Worm (Caenorhabditis elegans) whole organism, young adult: Measurements from ENCODE around the gene cdf-2.
A peak's percentile ranks its signal among the peaks of the same experiment; 100 is the strongest.

Experiments used
- C06A6.2 ChIP-seq: fragments of 200-800 bp; sonication (Bioruptor generic); conservative IDR thresholded peaks from 2 replicates; pipeline ENCODE4 v1.3.6; 2022; ENCODE audit warnings: missing genetic modification characterization, missing compliant biosample characterization
- F10E7.11 ChIP-seq: sonication (generic microtip); optimal IDR thresholded peaks from 2 replicates; lab custom pipeline; 2017; ENCODE audit warnings: mild to moderate bottlenecking, missing genetic modification characterization, moderate library complexity, missing compliant biosample characterization
- F37B4.10 ChIP-seq: fragments of 200-800 bp; sonication (Bioruptor generic); IDR thresholded peaks from 2 replicates; pipeline ENCODE4 v1.3.6; 2022; ENCODE audit warnings: missing genetic modification characterization, missing compliant biosample characterization
- F49E8.2 ChIP-seq: sonication (generic microtip); optimal IDR thresholded peaks from 3 replicates; lab custom pipeline; 2017; ENCODE audit warnings: missing genetic modification characterization, mild to moderate bottlenecking, missing compliant biosample characterization, antibody characterized with exemption, moderate library complexity; ENCODE audit not compliant: insufficient read depth
- F57C9.4 ChIP-seq: sonication (generic microtip); optimal IDR thresholded peaks from 2 replicates; lab custom pipeline; 2017; ENCODE audit warnings: mild to moderate bottlenecking, missing genetic modification characterization, missing compliant biosample characterization
- T07F8.4 ChIP-seq: sonication (generic microtip); optimal IDR thresholded peaks from 2 replicates; lab custom pipeline; 2016; ENCODE audit warnings: mild to moderate bottlenecking, missing genetic modification characterization, moderate library complexity, missing compliant biosample characterization
- Y56A3A.18 ChIP-seq: fragments of 200-800 bp; sonication (Bioruptor generic); IDR thresholded peaks from 2 replicates; pipeline ENCODE4 v1.3.6; 2022; ENCODE audit warnings: missing genetic modification reagents, missing genetic modification characterization, missing compliant biosample characterization
- Y95B8A.8 ChIP-seq: fragments of 200-800 bp; sonication (Bioruptor generic); IDR thresholded peaks from 2 replicates; pipeline ENCODE4 v1.3.6; 2022; ENCODE audit warnings: missing genetic modification reagents, missing genetic modification characterization, missing compliant biosample characterization
- akir-1 ChIP-seq: fragments of 200-800 bp; sonication (Bioruptor generic); optimal IDR thresholded peaks from 2 replicates; lab custom pipeline; 2018; ENCODE audit warnings: mild to moderate bottlenecking, missing genetic modification characterization, moderate library complexity, missing compliant biosample characterization
- aptf-2 ChIP-seq: fragments of 200-800 bp; sonication (Bioruptor generic); conservative IDR thresholded peaks from 2 replicates; pipeline ENCODE4 v1.3.6; 2022; ENCODE audit warnings: missing genetic modification reagents, missing genetic modification characterization, missing compliant biosample characterization
- athp-1 ChIP-seq: sonication (generic microtip); optimal IDR thresholded peaks from 2 replicates; lab custom pipeline; 2017; ENCODE audit warnings: mild to moderate bottlenecking, missing genetic modification characterization, missing compliant biosample characterization
- cebp-1 ChIP-seq, 2 experiments: fragments of 200-800 bp in 1 of 2; sonication (Bioruptor generic) in 1 of 2; sonication (generic microtip) in 1 of 2; IDR thresholded peaks in 1 of 2; optimal IDR thresholded peaks in 1 of 2; 2 replicates each; pipeline versions ENCODE4 v1.3.6 to Lab custom; 2017 to 2022; ENCODE audit warnings: missing compliant biosample characterization in 2 of 2, missing genetic modification characterization in 2 of 2, mild to moderate bottlenecking in 1 of 2, missing genetic modification reagents in 1 of 2, moderate library complexity in 1 of 2
- cebp-2 ChIP-seq: fragments of 200-800 bp; sonication (Bioruptor generic); IDR thresholded peaks from 2 replicates; pipeline ENCODE4 v1.3.6; 2022; ENCODE audit warnings: missing genetic modification characterization, missing compliant biosample characterization
- dox-1 ChIP-seq: fragments of 200-800 bp; sonication (Bioruptor generic); IDR thresholded peaks from 2 replicates; pipeline ENCODE4 v1.3.6; 2022; ENCODE audit warnings: missing genetic modification reagents, missing genetic modification characterization, missing compliant biosample characterization
- egrh-3 ChIP-seq: fragments of 200-800 bp; sonication (Bioruptor generic); IDR thresholded peaks from 2 replicates; pipeline ENCODE4 v1.3.6; 2022; ENCODE audit warnings: missing genetic modification reagents, missing genetic modification characterization, missing compliant biosample characterization
- let-526 ChIP-seq: fragments of 200-800 bp; sonication (Bioruptor generic); IDR thresholded peaks from 2 replicates; pipeline ENCODE4 v1.3.6; 2022; ENCODE audit warnings: missing genetic modification reagents, missing genetic modification characterization, missing compliant biosample characterization
- lir-1 ChIP-seq: fragments of 200-800 bp; sonication (Bioruptor generic); conservative IDR thresholded peaks from 2 replicates; pipeline ENCODE4 v1.3.6; 2022; ENCODE audit warnings: missing genetic modification reagents, missing genetic modification characterization, missing compliant biosample characterization
- lsl-1 ChIP-seq: fragments of 200-800 bp; sonication (Bioruptor generic); optimal IDR thresholded peaks from 2 replicates; lab custom pipeline; 2018; ENCODE audit warnings: mild to moderate bottlenecking, missing genetic modification characterization, moderate library complexity, missing compliant biosample characterization
- lsy-27 ChIP-seq: sonication (generic microtip); optimal IDR thresholded peaks from 2 replicates; lab custom pipeline; 2017; ENCODE audit warnings: missing genetic modification characterization, mild to moderate bottlenecking, missing compliant biosample characterization, antibody characterized with exemption, missing genotype, borderline replicate concordance; ENCODE audit not compliant: insufficient read depth
- madf-8 ChIP-seq: fragments of 200-800 bp; sonication (Bioruptor generic); conservative IDR thresholded peaks from 2 replicates; pipeline ENCODE4 v1.3.6; 2022; ENCODE audit warnings: missing genetic modification reagents, missing genetic modification characterization, missing compliant biosample characterization
- mcd-1 ChIP-seq: fragments of 200-800 bp; sonication (Bioruptor generic); IDR thresholded peaks from 2 replicates; pipeline ENCODE4 v1.3.6; 2022; ENCODE audit warnings: missing genetic modification reagents, missing genetic modification characterization, missing compliant biosample characterization
- mel-28 ChIP-seq: sonication (generic microtip); optimal IDR thresholded peaks from 2 replicates; lab custom pipeline; 2016; ENCODE audit warnings: borderline replicate concordance, mild to moderate bottlenecking, missing genetic modification characterization, missing compliant biosample characterization
- mes-4 ChIP-seq: sonication (generic microtip); optimal IDR thresholded peaks from 2 replicates; lab custom pipeline; 2016; ENCODE audit warnings: missing genotype, missing genetic modification characterization, missing compliant biosample characterization
- nfya-1 ChIP-seq: sonication (generic microtip); optimal IDR thresholded peaks from 2 replicates; lab custom pipeline; 2017; ENCODE audit warnings: antibody characterized with exemption, missing compliant biosample characterization, missing genetic modification characterization, borderline replicate concordance; ENCODE audit not compliant: insufficient read depth
- nfya-2 ChIP-seq: fragments of 200-800 bp; sonication (Bioruptor generic); IDR thresholded peaks from 2 replicates; pipeline ENCODE4 v1.3.6; 2022; ENCODE audit warnings: missing genetic modification reagents, missing genetic modification characterization, missing compliant biosample characterization
- nfyb-1 ChIP-seq: fragments of 200-800 bp; sonication (Bioruptor generic); IDR thresholded peaks from 2 replicates; pipeline ENCODE4 v1.3.6; 2022; ENCODE audit warnings: missing genetic modification reagents, missing genetic modification characterization, missing compliant biosample characterization
- nhr-80 ChIP-seq: sonication (generic microtip); optimal IDR thresholded peaks from 2 replicates; lab custom pipeline; 2016; ENCODE audit warnings: missing genetic modification characterization, missing compliant biosample characterization
- repo-1 ChIP-seq: sonication (generic microtip); optimal IDR thresholded peaks from 2 replicates; lab custom pipeline; 2017; ENCODE audit warnings: mild to moderate bottlenecking, missing genetic modification characterization, missing compliant biosample characterization
- rpc-1 ChIP-seq, 2 experiments: fragments of 150-350 bp in 1 of 2; sonication (generic microtip) in 1 of 2; optimal IDR thresholded peaks; 2 replicates each; lab custom pipeline; 2014 to 2018; ENCODE audit warnings: missing biosample characterization in 1 of 2, missing genetic modification characterization in 1 of 2, missing genetic modification reagents in 1 of 2, missing genotype in 1 of 2
- sdz-38 ChIP-seq: sonication (generic microtip); optimal IDR thresholded peaks from 2 replicates; lab custom pipeline; 2016; ENCODE audit warnings: missing genotype, missing genetic modification characterization, missing compliant biosample characterization
- zfh-2 ChIP-seq: fragments of 200-800 bp; sonication (Bioruptor generic); conservative IDR thresholded peaks from 2 replicates; pipeline ENCODE4 v1.3.6; 2022; ENCODE audit warnings: missing genetic modification reagents, missing genetic modification characterization, missing compliant biosample characterization
- ztf-25 ChIP-seq: fragments of 200-800 bp; sonication (Bioruptor generic); IDR thresholded peaks from 2 replicates; pipeline ENCODE4 v1.3.6; 2022; ENCODE audit warnings: missing genetic modification reagents, missing genetic modification characterization, missing compliant biosample characterization
- ztf-28 ChIP-seq: fragments of 200-800 bp; sonication (Bioruptor generic); IDR thresholded peaks from 2 replicates; pipeline ENCODE4 v1.3.6; 2022; ENCODE audit warnings: missing genetic modification reagents, missing genetic modification characterization, missing compliant biosample characterization
- ztf-6 ChIP-seq: fragments of 200-800 bp; sonication (Bioruptor generic); IDR thresholded peaks from 2 replicates; pipeline ENCODE4 v1.3.6; 2022; ENCODE audit warnings: missing genetic modification reagents, missing genetic modification characterization, missing compliant biosample characterization

cdf-2 gene

ce11 chrX:12449262-12449942 is 17.3 kb downstream of the cdf-2 start, which contains the start of gene T18D3.6:
TSS of gene T18D3.6 (plus strand) at chrX:12449892.
- TF ChIP-seq egrh-3 (GFP tag; lab: Robert Waterston, UW) = no peak
- TF ChIP-seq cebp-1 (GFP tag; IDR thresholded peaks at IDR 0.05; lab: Robert Waterston, UW) = no peak
- TF ChIP-seq cebp-1 (tag; optimal IDR thresholded peaks at IDR 0.05; lab: Kevin White, UChicago) = peak; percentile 21
- peak; percentile 72 for TF ChIP-seq nhr-80
- TF ChIP-seq mes-4 (tag; lab: Kevin White, UChicago) = no peak
- TF ChIP-seq ztf-25 (GFP tag; lab: Robert Waterston, UW) = no peak
- no peak for TF ChIP-seq nfya-1 (tag; lab: Kevin White, UChicago)
- no peak for TF ChIP-seq dox-1
- no peak for TF ChIP-seq nfya-2
- TF ChIP-seq let-526 (GFP tag; lab: Robert Waterston, UW) = no peak
- TF ChIP-seq lsy-27 (tag; lab: Kevin White, UChicago) = no peak
- TF ChIP-seq lsl-1 (GFP tag; lab: Kevin White, UChicago) = no peak
- TF ChIP-seq F49E8.2 (tag; lab: Kevin White, UChicago) = no peak
- TF ChIP-seq athp-1 (tag; lab: Kevin White, UChicago) = no peak
- TF ChIP-seq aptf-2 (GFP tag; lab: Robert Waterston, UW) = no peak
- peak; percentile 52 for TF ChIP-seq mcd-1
- TF ChIP-seq F37B4.10 (GFP tag; lab: Robert Waterston, UW) = no peak
- no peak for TF ChIP-seq repo-1
- no peak for TF ChIP-seq rpc-1 (optimal IDR thresholded peaks at IDR 0.05; lab: Kevin White, UChicago)
- TF ChIP-seq rpc-1 (tag; optimal IDR thresholded peaks at IDR 0.05; lab: Kevin White, UChicago) = no peak
- TF ChIP-seq zfh-2 = peak; percentile 90
- TF ChIP-seq T07F8.4 = no peak
- TF ChIP-seq mel-28 (tag; lab: Kevin White, UChicago) = no peak
- TF ChIP-seq nfyb-1 (GFP tag; lab: Robert Waterston, UW) = no peak
- no peak for TF ChIP-seq lir-1 (GFP tag; lab: Robert Waterston, UW)

DNA sequence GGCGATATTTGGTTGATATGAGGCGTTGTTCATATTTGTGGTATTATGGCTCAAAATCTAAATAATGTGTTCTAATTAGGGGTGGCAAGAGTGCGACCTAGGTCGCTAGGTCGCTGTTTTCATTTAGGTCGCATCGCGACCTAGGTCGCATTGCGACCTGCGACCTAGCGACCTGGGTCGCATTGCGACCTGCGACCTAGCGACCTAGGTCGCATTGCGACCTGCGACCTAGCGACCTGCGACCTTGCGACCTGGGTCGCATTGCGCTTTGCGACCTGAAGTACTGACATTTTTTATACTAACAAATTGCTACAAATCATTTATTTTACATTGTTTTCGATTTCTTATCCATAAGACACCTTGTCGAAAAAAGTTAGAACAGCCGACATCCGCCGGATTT is 19.1 kb downstream of the cdf-2 start:
- TF ChIP-seq F37B4.10 (GFP tag; lab: Robert Waterston, UW) (0 out of 2 replicates have a peak, but pooled peaks have one; percentile 74), ztf-6 (GFP tag; lab: Robert Waterston, UW) (0 out of 2 replicates have a peak, but pooled peaks have one; percentile 28), egrh-3 (GFP tag; lab: Robert Waterston, UW) (peak; percentile 12; the same call in 1 of the 2 replicates)

- TF ChIP-seq nhr-80 (peak; percentile 67), Y56A3A.18 (GFP tag; lab: Robert Waterston, UW) (no peak)
Observed at ce11 chrX:12446572-12446971, 20.1 kb downstream of the cdf-2 start.

DNA sequence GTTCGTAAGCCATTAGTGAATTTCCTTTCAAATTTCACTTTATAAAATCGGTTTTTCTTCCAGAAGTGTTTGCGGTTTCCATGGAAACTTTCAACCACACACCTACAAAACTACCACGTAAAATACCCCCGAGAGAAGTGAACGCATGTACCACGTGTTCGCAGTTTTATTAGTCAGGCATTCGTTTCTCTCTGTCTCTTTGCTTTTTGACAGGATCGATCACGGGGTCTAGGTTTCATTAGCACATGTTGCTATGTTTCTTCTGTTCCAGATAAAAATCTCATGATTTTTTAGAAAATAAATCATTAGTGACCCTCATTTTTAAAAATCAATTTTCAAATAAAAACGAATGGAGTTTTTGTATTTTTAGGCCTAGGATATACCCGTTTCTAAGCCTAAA is 22.3 kb downstream of the cdf-2 start:
- TF ChIP-seq cebp-1 (GFP tag; IDR thresholded peaks at IDR 0.05; lab: Robert Waterston, UW) (no peak), cebp-1 (tag; optimal IDR thresholded peaks at IDR 0.05; lab: Kevin White, UChicago) (peak; percentile 51), C06A6.2 (GFP tag; lab: Robert Waterston, UW) (0 out of 2 replicates have a peak, but pooled peaks have one; percentile 31), F10E7.11 (tag; lab: Kevin White, UChicago) (no peak)

DNA sequence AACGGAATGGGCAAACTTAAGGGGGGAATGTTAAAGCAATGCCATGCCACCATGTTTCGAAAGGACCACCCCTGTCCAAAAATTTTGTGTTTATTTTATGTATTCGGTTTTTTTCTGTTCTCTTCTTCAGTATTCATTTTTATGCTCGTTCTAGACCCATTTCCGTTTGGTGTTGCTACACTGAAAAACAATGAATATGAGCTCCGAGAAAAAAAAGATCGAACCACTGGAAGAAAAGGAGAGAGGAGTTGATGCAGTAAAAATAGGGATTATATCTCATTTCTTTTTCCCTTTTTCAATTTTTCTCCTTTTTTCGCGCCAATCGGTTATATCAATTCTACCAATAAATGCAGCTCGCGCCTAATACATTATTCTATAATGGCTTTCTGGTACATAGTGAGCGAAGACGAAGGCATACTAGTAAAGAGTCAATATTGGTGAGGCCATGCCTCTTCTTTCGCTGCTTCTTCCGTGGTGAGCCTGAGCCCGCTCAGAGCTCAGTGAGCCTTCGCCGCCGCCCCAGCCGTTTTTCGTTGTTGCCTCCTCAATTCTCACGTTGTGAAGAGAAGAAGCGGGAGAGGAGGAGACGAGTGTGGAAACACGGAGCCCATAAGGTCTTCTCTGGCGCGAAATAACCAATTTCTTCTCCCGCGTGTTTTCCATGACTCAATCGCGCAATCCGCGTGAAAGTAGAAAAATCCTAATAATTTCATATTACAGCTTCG is 26.6 kb downstream of the cdf-2 start:
- peak; percentile 85 for TF ChIP-seq zfh-2
- no peak for TF ChIP-seq Y95B8A.8 (GFP tag; lab: Robert Waterston, UW)
- no peak for TF ChIP-seq cebp-1 (GFP tag; IDR thresholded peaks at IDR 0.05; lab: Robert Waterston, UW)
- peak; percentile 9 for TF ChIP-seq cebp-1 (tag; optimal IDR thresholded peaks at IDR 0.05; lab: Kevin White, UChicago)
- TF ChIP-seq ztf-28 = no peak
- no peak for TF ChIP-seq F57C9.4 (tag; lab: Kevin White, UChicago)
- TF ChIP-seq C06A6.2 (GFP tag; lab: Robert Waterston, UW) = no peak
- no peak for TF ChIP-seq nfya-2
- TF ChIP-seq cebp-2 (GFP tag; lab: Robert Waterston, UW) = 0 out of 2 replicates have a peak, but pooled peaks have one; percentile 6
- no peak for TF ChIP-seq madf-8 (GFP tag; lab: Robert Waterston, UW)
- no peak for TF ChIP-seq sdz-38 (tag; lab: Kevin White, UChicago)
- TF ChIP-seq akir-1 (GFP tag; lab: Kevin White, UChicago) = no peak
